Fruit fly (Drosophila melanogaster) whole organism, prepupa: Measurements from ENCODE around the gene ninaB.
A peak's percentile ranks its signal among the peaks of the same experiment; 100 is the strongest.

ENCODE experiments used
- Blimp-1 ChIP-seq: fragments of 200-800 bp; sonication (Bioruptor generic); optimal IDR thresholded peaks from 3 replicates; lab custom pipeline; 2017; ENCODE audit warnings: missing biosample characterization, missing genetic modification characterization, mild to moderate bottlenecking, moderate library complexity, missing genetic modification reagents
- CG10669 ChIP-seq: fragments of 200-800 bp; sonication (Bioruptor generic); optimal IDR thresholded peaks from 3 replicates; lab custom pipeline; 2018; ENCODE audit warnings: missing biosample characterization, mild to moderate bottlenecking, missing genetic modification characterization, moderate library complexity
- CG11294 ChIP-seq: fragments of 200-800 bp; sonication (Bioruptor generic); IDR thresholded peaks from 2 replicates; pipeline ENCODE4 v1.3.6; 2022; ENCODE audit warnings: missing biosample characterization, missing genetic modification characterization
- CG11902 ChIP-seq: fragments of 200-800 bp; sonication (Bioruptor generic); optimal IDR thresholded peaks from 3 replicates; lab custom pipeline; 2016; ENCODE audit warnings: missing biosample characterization, missing genetic modification characterization
- CG15336 ChIP-seq: fragments of 200-800 bp; sonication (Bioruptor generic); IDR thresholded peaks from 2 replicates; pipeline ENCODE4 v1.3.6; 2022; ENCODE audit warnings: missing biosample characterization, missing genetic modification characterization
- CG1621 ChIP-seq: fragments of 200-800 bp; sonication (Bioruptor generic); optimal IDR thresholded peaks from 3 replicates; lab custom pipeline; 2018; ENCODE audit warnings: missing biosample characterization, mild to moderate bottlenecking, missing genetic modification characterization
- CG16779 ChIP-seq: fragments of 200-800 bp; sonication (Bioruptor generic); optimal IDR thresholded peaks from 3 replicates; lab custom pipeline; 2017; ENCODE audit warnings: missing biosample characterization, mild to moderate bottlenecking, missing genetic modification characterization
- CG31627 ChIP-seq: fragments of 200-800 bp; sonication (Bioruptor generic); optimal IDR thresholded peaks from 3 replicates; lab custom pipeline; 2016; ENCODE audit warnings: missing biosample characterization, missing genetic modification characterization
- CG32006 ChIP-seq: fragments of 200-800 bp; sonication (Bioruptor generic); optimal IDR thresholded peaks from 3 replicates; lab custom pipeline; 2017; ENCODE audit warnings: missing biosample characterization, mild to moderate bottlenecking, missing genetic modification characterization
- CG34406 ChIP-seq: fragments of 200-800 bp; sonication (Bioruptor generic); optimal IDR thresholded peaks from 3 replicates; lab custom pipeline; 2016; ENCODE audit warnings: missing biosample characterization, missing genetic modification characterization
- CG3919 ChIP-seq: fragments of 200-800 bp; sonication (Bioruptor generic); optimal IDR thresholded peaks from 3 replicates; lab custom pipeline; 2016; ENCODE audit warnings: missing biosample characterization, missing genetic modification characterization
- CG4318 ChIP-seq: fragments of 200-800 bp; sonication (Bioruptor generic); optimal IDR thresholded peaks from 3 replicates; lab custom pipeline; 2017; ENCODE audit warnings: missing biosample characterization, mild to moderate bottlenecking, missing genetic modification characterization
- CG6163 ChIP-seq: fragments of 200-800 bp; sonication (Bioruptor generic); IDR thresholded peaks from 3 replicates; pipeline ENCODE4 v1.3.6; 2022; ENCODE audit warnings: missing biosample characterization, missing genetic modification characterization
- CG6792 ChIP-seq: fragments of 200-800 bp; sonication (Bioruptor generic); optimal IDR thresholded peaks from 3 replicates; lab custom pipeline; 2016; ENCODE audit warnings: missing biosample characterization, missing genetic modification characterization
- CG6808 ChIP-seq: fragments of 200-800 bp; sonication (Bioruptor generic); optimal IDR thresholded peaks from 3 replicates; lab custom pipeline; 2017; ENCODE audit warnings: missing biosample characterization, missing genetic modification characterization, mild to moderate bottlenecking, moderate library complexity, missing genetic modification reagents
- CG6854 ChIP-seq: fragments of 200-800 bp; sonication (Bioruptor generic); optimal IDR thresholded peaks from 2 replicates; lab custom pipeline; 2017; ENCODE audit warnings: missing biosample characterization, mild to moderate bottlenecking, missing genetic modification characterization
- CG7368 ChIP-seq: fragments of 200-800 bp; sonication (Bioruptor generic); optimal IDR thresholded peaks from 3 replicates; lab custom pipeline; 2016; ENCODE audit warnings: missing biosample characterization, missing genetic modification characterization
- CG8119 ChIP-seq: fragments of 200-800 bp; sonication (Bioruptor generic); IDR thresholded peaks from 3 replicates; pipeline ENCODE4 v1.3.6; 2022; ENCODE audit warnings: missing biosample characterization, missing genetic modification characterization
- CG9139 ChIP-seq: fragments of 200-800 bp; sonication (Bioruptor generic); optimal IDR thresholded peaks from 3 replicates; lab custom pipeline; 2017; ENCODE audit warnings: missing biosample characterization, mild to moderate bottlenecking, missing genetic modification characterization
- Eip75B ChIP-seq: fragments of 200-800 bp; sonication (Bioruptor generic); optimal IDR thresholded peaks from 3 replicates; lab custom pipeline; 2016; ENCODE audit warnings: missing biosample characterization, missing genetic modification characterization
- Eip93F ChIP-seq: fragments of 200-800 bp; sonication (Bioruptor generic); optimal IDR thresholded peaks from 2 replicates; lab custom pipeline; 2016; ENCODE audit warnings: missing biosample characterization, mild to moderate bottlenecking, missing genetic modification characterization
- Ets21C ChIP-seq: fragments of 200-800 bp; sonication (Bioruptor generic); optimal IDR thresholded peaks from 3 replicates; lab custom pipeline; 2016; ENCODE audit warnings: missing biosample characterization, missing genetic modification characterization
- Ets96B ChIP-seq: fragments of 200-800 bp; optimal IDR thresholded peaks from 2 replicates; lab custom pipeline; 2019; ENCODE audit warnings: missing biosample characterization, mild to moderate bottlenecking, missing genetic modification characterization, moderate library complexity
- Gug ChIP-seq: fragments of 200-800 bp; sonication (Bioruptor generic); IDR thresholded peaks from 2 replicates; pipeline ENCODE4 v1.3.6; 2022; ENCODE audit warnings: missing biosample characterization, missing genetic modification characterization
- Hr39 ChIP-seq: fragments of 200-800 bp; sonication (Bioruptor generic); optimal IDR thresholded peaks from 2 replicates; lab custom pipeline; 2016; ENCODE audit warnings: missing biosample characterization, missing genetic modification characterization
- Hr4 ChIP-seq: fragments of 200-800 bp; sonication (Bioruptor generic); optimal IDR thresholded peaks from 3 replicates; lab custom pipeline; 2016; ENCODE audit warnings: missing biosample characterization, missing genetic modification characterization
- Met ChIP-seq: fragments of 200-800 bp; sonication (Bioruptor generic); optimal IDR thresholded peaks from 3 replicates; lab custom pipeline; 2016; ENCODE audit warnings: missing biosample characterization, missing genetic modification characterization
- OdsH ChIP-seq: fragments of 200-800 bp; sonication (Bioruptor generic); optimal IDR thresholded peaks from 3 replicates; lab custom pipeline; 2016; ENCODE audit warnings: missing biosample characterization, missing genetic modification characterization
- Sox102F ChIP-seq: fragments of 200-800 bp; sonication (Bioruptor generic); optimal IDR thresholded peaks from 2 replicates; lab custom pipeline; 2016; ENCODE audit warnings: missing biosample characterization, mild to moderate bottlenecking, missing genetic modification characterization
- Sox14 ChIP-seq: fragments of 200-800 bp; sonication (Bioruptor generic); optimal IDR thresholded peaks from 3 replicates; lab custom pipeline; 2016; ENCODE audit warnings: missing biosample characterization, missing genetic modification characterization
- cyc ChIP-seq: fragments of 200-800 bp; sonication (Bioruptor generic); optimal IDR thresholded peaks from 3 replicates; lab custom pipeline; 2016; ENCODE audit warnings: missing biosample characterization, missing genetic modification characterization
- dac ChIP-seq: fragments of 200-800 bp; sonication (Bioruptor generic); optimal IDR thresholded peaks from 2 replicates; lab custom pipeline; 2017; ENCODE audit warnings: missing biosample characterization, mild to moderate bottlenecking, missing genetic modification characterization
- eg ChIP-seq: fragments of 200-800 bp; sonication (Bioruptor generic); IDR thresholded peaks from 3 replicates; pipeline ENCODE4 v1.3.6; 2022; ENCODE audit warnings: missing biosample characterization, missing genetic modification characterization
- fd59A ChIP-seq: fragments of 200-800 bp; sonication (Bioruptor generic); optimal IDR thresholded peaks from 2 replicates; lab custom pipeline; 2017; ENCODE audit warnings: missing biosample characterization, mild to moderate bottlenecking, missing genetic modification characterization, missing genetic modification reagents
- lz ChIP-seq: fragments of 200-800 bp; sonication (Bioruptor generic); optimal IDR thresholded peaks from 3 replicates; lab custom pipeline; 2016; ENCODE audit warnings: missing biosample characterization, missing genetic modification characterization
- net ChIP-seq: fragments of 200-800 bp; sonication (Bioruptor generic); optimal IDR thresholded peaks from 3 replicates; lab custom pipeline; 2016; ENCODE audit warnings: missing biosample characterization, missing genetic modification characterization
- pdm3 ChIP-seq: fragments of 200-800 bp; sonication (Bioruptor generic); optimal IDR thresholded peaks from 3 replicates; lab custom pipeline; 2016; ENCODE audit warnings: missing biosample characterization, missing genetic modification characterization
- salr ChIP-seq, 2 experiments: fragments of 200-800 bp; sonication (Bioruptor generic); optimal IDR thresholded peaks; 3 replicates each; lab custom pipeline; 2016 to 2018; ENCODE audit warnings: missing biosample characterization in 2 of 2, missing genetic modification characterization in 2 of 2, mild to moderate bottlenecking in 1 of 2
- ss ChIP-seq, 2 experiments: fragments of 200-800 bp; sonication (Bioruptor generic); optimal IDR thresholded peaks; 2 replicates in 1 of 2; 3 replicates in 1 of 2; lab custom pipeline; 2017 to 2018; ENCODE audit warnings: mild to moderate bottlenecking in 2 of 2, missing biosample characterization in 2 of 2, missing genetic modification characterization in 2 of 2, moderate library complexity in 1 of 2
- svp ChIP-seq: fragments of 200-800 bp; sonication (Bioruptor generic); peaks from one replicate; lab custom pipeline; 2016; ENCODE audit warnings: missing biosample characterization, missing genetic modification characterization
- vri ChIP-seq: fragments of 200-800 bp; sonication (Bioruptor generic); optimal IDR thresholded peaks from 3 replicates; lab custom pipeline; 2016; ENCODE audit warnings: missing biosample characterization, mild to moderate bottlenecking, missing genetic modification characterization

ninaB gene

dm6 chr3R:13700738-13701137 lies 373 bp downstream of the ninaB start, which contains the start of gene f-cup:
Gene f-cup (minus strand): TSS chr3R:13700838.
- no peak for TF ChIP-seq Eip75B
- TF ChIP-seq CG10669, result no peak
- TF ChIP-seq cyc, result no peak
- TF ChIP-seq CG8119 (GFP tag; lab: Robert Waterston, UW), result no peak
- TF ChIP-seq ss (GFP tag; optimal IDR thresholded peaks at IDR 0.05; lab: Kevin White, UChicago), result no peak
- no peak for TF ChIP-seq CG32006
- no peak for TF ChIP-seq CG34406 (GFP tag; lab: Kevin White, UChicago)

- TF ChIP-seq CG6163 (GFP tag; lab: Robert Waterston, UW) (0 out of 3 replicates have a peak, but pooled peaks have one; percentile 19), net (no peak), svp (GFP tag; lab: Kevin White, UChicago) (peak; percentile 91), CG7368 (GFP tag; lab: Kevin White, UChicago) (no peak), lz (GFP tag; lab: Kevin White, UChicago) (no peak), CG11294 (GFP tag; lab: Robert Waterston, UW) (no peak)
These were observed 5.0 kb downstream of the ninaB start, which contains the start of gene Adgf-D for dm6 chr3R:13705292-13705885. Gene Adgf-D (minus strand): TSS chr3R:13705402.

dm6 chr3R:13706457-13706856 lies 6.1 kb downstream of the ninaB start, which contains the start of gene Adgf-C:
Gene Adgf-C (plus strand): TSS chr3R:13706757.
- TF ChIP-seq Ets96B (tag; lab: Kevin White, UChicago), result no peak
- no peak for TF ChIP-seq OdsH (GFP tag; lab: Kevin White, UChicago)
- no peak for TF ChIP-seq Eip93F (GFP tag; lab: Kevin White, UChicago)
- no peak for TF ChIP-seq Sox102F (GFP tag; lab: Kevin White, UChicago)
- TF ChIP-seq Met, result no peak
- TF ChIP-seq CG6163 (GFP tag; lab: Robert Waterston, UW), result no peak

dm6 chr3R:13709839-13710238 lies 9.5 kb downstream of the ninaB start, which contains the start of gene Argp:
Gene Argp (minus strand): TSS chr3R:13709939.
- TF ChIP-seq CG6792 (GFP tag; lab: Kevin White, UChicago) (no peak), CG3919 (GFP tag; lab: Kevin White, UChicago) (no peak), Met (no peak), CG9139 (GFP tag; lab: Kevin White, UChicago) (no peak), CG31627 (no peak), Hr4 (GFP tag; lab: Kevin White, UChicago) (no peak)

- no peak for TF ChIP-seq Blimp-1 (GFP tag; lab: Kevin White, UChicago)
- peak; percentile 28 for TF ChIP-seq CG3919 (GFP tag; lab: Kevin White, UChicago)
- no peak for TF ChIP-seq CG34406 (GFP tag; lab: Kevin White, UChicago)
- TF ChIP-seq vri (GFP tag; lab: Kevin White, UChicago), result no peak
- no peak for TF ChIP-seq Ets21C
- TF ChIP-seq CG6854 (GFP tag; lab: Kevin White, UChicago), result no peak
- TF ChIP-seq CG1621 (tag; lab: Kevin White, UChicago), result peak; percentile 84
- no peak for TF ChIP-seq fd59A (GFP tag; lab: Kevin White, UChicago)
- TF ChIP-seq Ets96B (tag; lab: Kevin White, UChicago), result peak; percentile 6
- no peak for TF ChIP-seq Sox14 (GFP tag; lab: Kevin White, UChicago)
- peak; percentile 73 for TF ChIP-seq svp (GFP tag; lab: Kevin White, UChicago)
- no peak for TF ChIP-seq CG10669
- TF ChIP-seq dac (GFP tag; lab: Kevin White, UChicago), result no peak
- no peak for TF ChIP-seq CG16779
- no peak for TF ChIP-seq CG32006
- no peak for TF ChIP-seq net
- TF ChIP-seq salr (GFP tag; optimal IDR thresholded peaks at IDR 0.05; lab: Kevin White, UChicago), result no peak
- TF ChIP-seq OdsH (GFP tag; lab: Kevin White, UChicago), result no peak
- no peak for TF ChIP-seq cyc
- TF ChIP-seq Gug (GFP tag; lab: Robert Waterston, UW), result no peak
- TF ChIP-seq ss (GFP tag; optimal IDR thresholded peaks at IDR 0.05; lab: Kevin White, UChicago), result no peak
- TF ChIP-seq Eip93F (GFP tag; lab: Kevin White, UChicago), result peak; percentile 7
- no peak for TF ChIP-seq CG6808
- no peak for TF ChIP-seq eg (GFP tag; lab: Robert Waterston, UW)
- TF ChIP-seq CG11902 (GFP tag; lab: Kevin White, UChicago), result no peak
- TF ChIP-seq CG31627, result peak; percentile 17
- TF ChIP-seq lz (GFP tag; lab: Kevin White, UChicago), result no peak
- no peak for TF ChIP-seq CG4318 (GFP tag; lab: Kevin White, UChicago)
- no peak for TF ChIP-seq Sox102F (GFP tag; lab: Kevin White, UChicago)
- TF ChIP-seq Hr39 (GFP tag; lab: Kevin White, UChicago), result peak; percentile 11
- peak; percentile 12 for TF ChIP-seq pdm3 (GFP tag; lab: Kevin White, UChicago)
- TF ChIP-seq CG15336 (GFP tag; lab: Robert Waterston, UW), result 0 out of 2 replicates have a peak, but pooled peaks have one; percentile 26
- TF ChIP-seq Met, result no peak
These were observed 10.3 kb downstream of the ninaB start for dm6 chr3R:13710645-13711044.
